Fruit fly (Drosophila melanogaster) whole organism, embryonic: ENCODE results near the gene CG11902.

Experiments
- Atf3 ChIP-seq: fragments of 200-800 bp; sonication (Bioruptor generic); optimal IDR thresholded peaks from 3 replicates; lab custom pipeline; 2016; ENCODE audit warnings: missing biosample characterization, missing genetic modification characterization
- B-H1 ChIP-seq: fragments of 200-800 bp; sonication (Bioruptor generic); IDR thresholded peaks from 3 replicates; pipeline ENCODE4 v1.3.6; 2022; ENCODE audit warnings: missing biosample characterization, missing genetic modification characterization
- CG10462 ChIP-seq: fragments of 200-800 bp; sonication (Bioruptor generic); optimal IDR thresholded peaks from 2 replicates; lab custom pipeline; 2016; ENCODE audit warnings: missing biosample characterization, missing genetic modification characterization
- CG13424 ChIP-seq: fragments of 200-800 bp; sonication (Bioruptor generic); optimal IDR thresholded peaks from 2 replicates; lab custom pipeline; 2019; ENCODE audit warnings: missing biosample characterization, mild to moderate bottlenecking, missing genetic modification characterization, moderate library complexity
- CG13775 ChIP-seq: fragments of 200-800 bp; sonication (Bioruptor generic); optimal IDR thresholded peaks from 3 replicates; lab custom pipeline; 2017; ENCODE audit warnings: missing biosample characterization, mild to moderate bottlenecking, missing genetic modification characterization
- CG14014 ChIP-seq: fragments of 200-800 bp; sonication (Bioruptor generic); IDR thresholded peaks from 2 replicates; pipeline ENCODE4 v1.3.6; 2022; ENCODE audit warnings: missing biosample characterization, missing genetic modification characterization
- CG15601 ChIP-seq: fragments of 200-800 bp; sonication (Bioruptor generic); optimal IDR thresholded peaks from 3 replicates; lab custom pipeline; 2019; ENCODE audit warnings: missing biosample characterization, mild to moderate bottlenecking, missing genetic modification characterization, moderate library complexity
- CG15696 ChIP-seq: fragments of 200-800 bp; sonication (Bioruptor generic); optimal IDR thresholded peaks from 2 replicates; lab custom pipeline; 2019; ENCODE audit warnings: missing biosample characterization, mild to moderate bottlenecking, missing genetic modification characterization, moderate library complexity
- CG16815 ChIP-seq: fragments of 200-800 bp; sonication (Bioruptor generic); optimal IDR thresholded peaks from 3 replicates; lab custom pipeline; 2017; ENCODE audit warnings: missing biosample characterization, mild to moderate bottlenecking, missing genetic modification characterization
- CG17912 ChIP-seq: fragments of 200-800 bp; sonication (Bioruptor generic); optimal IDR thresholded peaks from 2 replicates; lab custom pipeline; 2018; ENCODE audit warnings: missing biosample characterization, mild to moderate bottlenecking, missing genetic modification characterization
- CG2199 ChIP-seq: fragments of 200-800 bp; sonication (Bioruptor generic); IDR thresholded peaks from 3 replicates; pipeline ENCODE4 v1.3.6; 2022; ENCODE audit warnings: missing biosample characterization, missing genetic modification characterization
- CG30020 ChIP-seq: fragments of 200-800 bp; optimal IDR thresholded peaks from 2 replicates; lab custom pipeline; 2019; ENCODE audit warnings: missing biosample characterization, mild to moderate bottlenecking, missing genetic modification characterization, moderate library complexity
- CG33213 ChIP-seq: fragments of 200-800 bp; sonication (Bioruptor generic); optimal IDR thresholded peaks from 3 replicates; lab custom pipeline; 2016; ENCODE audit warnings: missing biosample characterization, missing genetic modification characterization
- CG34376 ChIP-seq: fragments of 200-800 bp; sonication (Bioruptor generic); optimal IDR thresholded peaks from 2 replicates; lab custom pipeline; 2018; ENCODE audit warnings: missing biosample characterization, mild to moderate bottlenecking, missing genetic modification characterization
- CG4328 ChIP-seq: fragments of 200-800 bp; sonication (Bioruptor generic); optimal IDR thresholded peaks from 3 replicates; lab custom pipeline; 2017; ENCODE audit warnings: missing biosample characterization, missing genetic modification reagents, missing genetic modification characterization
- CG4854 ChIP-seq: fragments of 200-800 bp; sonication (Bioruptor generic); optimal IDR thresholded peaks from 2 replicates; lab custom pipeline; 2016; ENCODE audit warnings: missing biosample characterization, missing genetic modification characterization, inconsistent platforms
- GATAe ChIP-seq: fragments of 200-800 bp; sonication (Bioruptor generic); conservative IDR thresholded peaks from 2 replicates; pipeline ENCODE4 v1.3.6; 2022; ENCODE audit warnings: missing biosample characterization, missing genetic modification characterization
- MESR4 ChIP-seq: fragments of 200-800 bp; sonication (Bioruptor generic); optimal IDR thresholded peaks from 2 replicates; lab custom pipeline; 2018; ENCODE audit warnings: missing biosample characterization, mild to moderate bottlenecking, missing genetic modification characterization, moderate library complexity
- Poxn ChIP-seq: fragments of 200-800 bp; sonication (Bioruptor generic); IDR thresholded peaks from 2 replicates; pipeline ENCODE4 v1.3.6; 2022; ENCODE audit warnings: missing biosample characterization, missing genetic modification characterization
- Rx ChIP-seq: fragments of 200-800 bp; sonication (Bioruptor generic); IDR thresholded peaks from 2 replicates; pipeline ENCODE4 v1.3.6; 2022; ENCODE audit warnings: missing biosample characterization, missing genetic modification characterization
- ab ChIP-seq: fragments of 200-800 bp; sonication (Bioruptor generic); optimal IDR thresholded peaks from 2 replicates; lab custom pipeline; 2016; ENCODE audit warnings: missing biosample characterization, missing genetic modification characterization
- bigmax ChIP-seq: fragments of 200-800 bp; sonication (Bioruptor generic); optimal IDR thresholded peaks from 2 replicates; lab custom pipeline; 2018; ENCODE audit warnings: missing biosample characterization, mild to moderate bottlenecking, missing genetic modification characterization
- ci ChIP-seq: fragments of 200-800 bp; sonication (Bioruptor generic); IDR thresholded peaks from 3 replicates; pipeline ENCODE4 v1.3.6; 2022; ENCODE audit warnings: missing biosample characterization, missing genetic modification characterization
- corto ChIP-seq: fragments of 200-800 bp; sonication (Bioruptor generic); optimal IDR thresholded peaks from 2 replicates; lab custom pipeline; 2016; ENCODE audit warnings: missing biosample characterization, mild to moderate bottlenecking, missing genetic modification characterization, moderate library complexity
- crol ChIP-seq: fragments of 200-800 bp; sonication (Bioruptor generic); IDR thresholded peaks from 2 replicates; pipeline ENCODE4 v1.3.6; 2022; ENCODE audit warnings: missing biosample characterization, missing genetic modification characterization
- da ChIP-seq: fragments of 200-800 bp; sonication (Bioruptor generic); optimal IDR thresholded peaks from 2 replicates; lab custom pipeline; 2016; ENCODE audit warnings: missing biosample characterization, missing genetic modification characterization
- en ChIP-seq: fragments of 200-800 bp; sonication (Bioruptor generic); optimal IDR thresholded peaks from 2 replicates; lab custom pipeline; 2016; ENCODE audit warnings: missing biosample characterization, missing genetic modification characterization
- exex ChIP-seq: fragments of 200-800 bp; sonication (Bioruptor generic); optimal IDR thresholded peaks from 4 replicates; lab custom pipeline; 2018; ENCODE audit warnings: missing biosample characterization, mild to moderate bottlenecking, missing genetic modification characterization, moderate library complexity
- lilli ChIP-seq: fragments of 200-800 bp; sonication (Bioruptor generic); optimal IDR thresholded peaks from 3 replicates; lab custom pipeline; 2016; ENCODE audit warnings: missing biosample characterization, missing genetic modification characterization
- mam ChIP-seq: fragments of 200-800 bp; sonication (Bioruptor generic); optimal IDR thresholded peaks from 3 replicates; lab custom pipeline; 2016; ENCODE audit warnings: missing biosample characterization, missing genetic modification characterization
- oc ChIP-seq: fragments of 200-800 bp; sonication (Bioruptor generic); optimal IDR thresholded peaks from 2 replicates; lab custom pipeline; 2018; ENCODE audit warnings: missing biosample characterization, mild to moderate bottlenecking, missing genetic modification characterization, moderate library complexity
- pan ChIP-seq, 4 experiments: fragments of >200 bp in 3 of 4; fragments of 200-800 bp in 1 of 4; sonication (Bioruptor generic) in 1 of 4; optimal IDR thresholded peaks in 3 of 4; IDR thresholded peaks in 1 of 4; 2 replicates each; pipeline versions ENCODE4 v1.3.6 to Lab custom; 2017 to 2022; ENCODE audit warnings: missing biosample characterization in 2 of 4, missing genetic modification characterization in 2 of 4, mixed read lengths in 1 of 4
- sug ChIP-seq: fragments of 200-800 bp; optimal IDR thresholded peaks from 2 replicates; lab custom pipeline; 2019; ENCODE audit warnings: missing biosample characterization, mild to moderate bottlenecking, missing genetic modification characterization, moderate library complexity
- tx ChIP-seq: fragments of 200-800 bp; sonication (Bioruptor generic); optimal IDR thresholded peaks from 2 replicates; lab custom pipeline; 2016; ENCODE audit warnings: missing biosample characterization, missing genetic modification characterization
- vnd ChIP-seq: fragments of 200-800 bp; sonication (Bioruptor generic); IDR thresholded peaks from 3 replicates; pipeline ENCODE4 v1.3.6; 2022; ENCODE audit warnings: missing biosample characterization, missing genetic modification characterization; ENCODE audit not compliant: partially characterized antibody

CG11902 gene

dm6 chr3R:25346899-25347298 is 11.8 kb downstream of the CG11902 start, which contains the start of gene tobi:
Gene tobi, minus strand, starts transcription at chr3R:25346921.
- TF ChIP-seq sug (peak; percentile 89), exex (tag; lab: Kevin White, UChicago) (peak; percentile 72), ab (no peak), CG13424 (tag; lab: Kevin White, UChicago) (no peak), vnd (GFP tag; lab: Robert Waterston, UW) (peak; percentile 19; the same call in 1 of the 3 replicates), CG34376 (GFP tag; lab: Kevin White, UChicago) (no peak)

DNA sequence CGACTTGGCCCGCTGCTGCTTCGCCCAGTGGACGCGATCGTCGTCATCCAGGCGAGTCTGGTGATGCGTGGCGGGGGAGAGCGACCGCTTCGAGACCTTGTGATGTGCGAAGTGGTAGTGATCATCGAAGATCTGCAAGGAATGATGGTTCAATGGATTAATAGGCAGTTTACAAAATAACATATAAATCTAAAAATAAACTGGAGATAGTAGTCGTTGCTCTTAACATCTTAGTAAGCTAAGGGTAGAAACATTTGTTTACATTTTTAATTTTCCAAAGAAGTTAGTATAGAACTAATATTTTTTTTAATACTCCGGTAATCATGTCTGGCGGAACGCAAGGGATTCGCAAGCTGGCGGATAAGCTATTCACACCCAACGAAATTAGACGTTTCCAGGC is 22.9 kb downstream of the CG11902 start, which contains the start of gene ND-49L:
TSS of gene ND-49L (plus strand) at position 301 of the 400 bp plus-strand sequence.
- TF ChIP-seq bigmax (no peak), CG15696 (tag; lab: Kevin White, UChicago) (no peak), CG30020 (no peak), GATAe (GFP tag; lab: Robert Waterston, UW) (no peak), CG16815 (no peak), Rx (GFP tag; lab: Robert Waterston, UW) (no peak), CG4328 (GFP tag; lab: Kevin White, UChicago) (no peak), CG13775 (GFP tag; lab: Kevin White, UChicago) (no peak), da (GFP tag; lab: Kevin White, UChicago) (no peak), lilli (GFP tag; lab: Kevin White, UChicago) (no peak), CG33213 (GFP tag; lab: Kevin White, UChicago) (no peak), en (GFP tag; lab: Kevin White, UChicago) (no peak), CG15601 (tag; lab: Kevin White, UChicago) (no peak), CG4854 (GFP tag; lab: Kevin White, UChicago) (no peak), mam (no peak), corto (GFP tag; lab: Kevin White, UChicago) (no peak), B-H1 (GFP tag; lab: Robert Waterston, UW) (no peak), CG2199 (GFP tag; lab: Robert Waterston, UW) (no peak), MESR4 (GFP tag; lab: Kevin White, UChicago) (no peak), CG17912 (GFP tag; lab: Kevin White, UChicago) (no peak)

DNA sequence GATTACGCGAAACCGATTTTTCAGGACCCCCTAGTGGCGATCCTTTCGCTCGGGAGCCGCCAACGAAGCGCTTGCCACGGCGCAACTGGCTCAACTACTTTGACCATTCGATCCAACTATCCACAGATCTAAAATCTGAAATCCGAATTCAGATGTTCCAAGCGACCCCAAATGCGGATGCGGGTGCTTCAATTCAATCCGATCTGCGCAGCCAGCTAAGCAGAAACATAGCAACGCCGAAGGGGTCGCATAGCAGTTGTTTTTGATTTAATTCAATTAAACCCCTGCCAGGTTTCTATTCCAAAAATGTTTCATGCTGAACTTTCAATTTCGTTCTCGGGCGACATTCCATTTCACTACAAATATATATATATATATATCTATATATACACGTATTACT is 47.6 kb downstream of the CG11902 start, which contains the start of gene alrm:
TSS of gene alrm (minus strand) at position 101 of the 400 bp plus-strand sequence.
- no peak for TF ChIP-seq pan (optimal IDR thresholded peaks at IDR 0.05; lab: Kevin White, UChicago)
- peak in 1 of 2 experiments; percentile 2 for TF ChIP-seq pan (GFP tag; optimal IDR thresholded peaks at IDR 0.05 in 1 of 2, IDR thresholded peaks at IDR 0.05 in 1 of 2)
- TF ChIP-seq oc (tag; lab: Kevin White, UChicago), result no peak
- TF ChIP-seq, all 482 proteins: peak for 1

- TF ChIP-seq tx (GFP tag; lab: Kevin White, UChicago), result no peak
- TF ChIP-seq crol (GFP tag; lab: Robert Waterston, UW), result no peak
- no peak for TF ChIP-seq CG14014
- no peak for TF ChIP-seq Poxn (GFP tag; lab: Robert Waterston, UW)
- no peak for TF ChIP-seq exex (tag; lab: Kevin White, UChicago)
- no peak for TF ChIP-seq ci (GFP tag; lab: Robert Waterston, UW)
- TF ChIP-seq CG10462 (GFP tag; lab: Kevin White, UChicago), result no peak
- no peak for TF ChIP-seq Atf3
These were observed 48.3 kb downstream of the CG11902 start, which contains the start of gene CG31437 for dm6 chr3R:25383400-25383799. Gene CG31437, plus strand, starts transcription at chr3R:25383700.
